Fruit fly (Drosophila melanogaster) whole organism, prepupa: ENCODE measurements around the gene CG32483.

ENCODE experiments used
- Blimp-1 ChIP-seq: fragments of 200-800 bp; sonication (Bioruptor generic); optimal IDR thresholded peaks from 3 replicates; lab custom pipeline; 2017; ENCODE audit warnings: missing biosample characterization, missing genetic modification characterization, mild to moderate bottlenecking, moderate library complexity, missing genetic modification reagents
- CG10669 ChIP-seq: fragments of 200-800 bp; sonication (Bioruptor generic); optimal IDR thresholded peaks from 3 replicates; lab custom pipeline; 2018; ENCODE audit warnings: missing biosample characterization, mild to moderate bottlenecking, missing genetic modification characterization, moderate library complexity
- CG11294 ChIP-seq: fragments of 200-800 bp; sonication (Bioruptor generic); IDR thresholded peaks from 2 replicates; pipeline ENCODE4 v1.3.6; 2022; ENCODE audit warnings: missing biosample characterization, missing genetic modification characterization
- CG11762 ChIP-seq: fragments of 200-800 bp; sonication (Bioruptor generic); optimal IDR thresholded peaks from 3 replicates; lab custom pipeline; 2016; ENCODE audit warnings: missing biosample characterization, missing genetic modification characterization; ENCODE audit not compliant: insufficient read depth
- CG11902 ChIP-seq: fragments of 200-800 bp; sonication (Bioruptor generic); optimal IDR thresholded peaks from 3 replicates; lab custom pipeline; 2016; ENCODE audit warnings: missing biosample characterization, missing genetic modification characterization
- CG15336 ChIP-seq: fragments of 200-800 bp; sonication (Bioruptor generic); IDR thresholded peaks from 2 replicates; pipeline ENCODE4 v1.3.6; 2022; ENCODE audit warnings: missing biosample characterization, missing genetic modification characterization
- CG1621 ChIP-seq: fragments of 200-800 bp; sonication (Bioruptor generic); optimal IDR thresholded peaks from 3 replicates; lab custom pipeline; 2018; ENCODE audit warnings: missing biosample characterization, mild to moderate bottlenecking, missing genetic modification characterization
- CG16779 ChIP-seq: fragments of 200-800 bp; sonication (Bioruptor generic); optimal IDR thresholded peaks from 3 replicates; lab custom pipeline; 2017; ENCODE audit warnings: missing biosample characterization, mild to moderate bottlenecking, missing genetic modification characterization
- CG3032 ChIP-seq: fragments of 200-800 bp; optimal IDR thresholded peaks from 2 replicates; lab custom pipeline; 2019; ENCODE audit warnings: missing biosample characterization, mild to moderate bottlenecking, missing genetic modification characterization, moderate library complexity
- CG31627 ChIP-seq: fragments of 200-800 bp; sonication (Bioruptor generic); optimal IDR thresholded peaks from 3 replicates; lab custom pipeline; 2016; ENCODE audit warnings: missing biosample characterization, missing genetic modification characterization
- CG32006 ChIP-seq: fragments of 200-800 bp; sonication (Bioruptor generic); optimal IDR thresholded peaks from 3 replicates; lab custom pipeline; 2017; ENCODE audit warnings: missing biosample characterization, mild to moderate bottlenecking, missing genetic modification characterization
- CG34406 ChIP-seq: fragments of 200-800 bp; sonication (Bioruptor generic); optimal IDR thresholded peaks from 3 replicates; lab custom pipeline; 2016; ENCODE audit warnings: missing biosample characterization, missing genetic modification characterization
- CG3919 ChIP-seq: fragments of 200-800 bp; sonication (Bioruptor generic); optimal IDR thresholded peaks from 3 replicates; lab custom pipeline; 2016; ENCODE audit warnings: missing biosample characterization, missing genetic modification characterization
- CG4318 ChIP-seq: fragments of 200-800 bp; sonication (Bioruptor generic); optimal IDR thresholded peaks from 3 replicates; lab custom pipeline; 2017; ENCODE audit warnings: missing biosample characterization, mild to moderate bottlenecking, missing genetic modification characterization
- CG6163 ChIP-seq: fragments of 200-800 bp; sonication (Bioruptor generic); IDR thresholded peaks from 3 replicates; pipeline ENCODE4 v1.3.6; 2022; ENCODE audit warnings: missing biosample characterization, missing genetic modification characterization
- CG6276 ChIP-seq: fragments of 200-800 bp; sonication (Bioruptor generic); optimal IDR thresholded peaks from 2 replicates; lab custom pipeline; 2017; ENCODE audit warnings: missing biosample characterization, mild to moderate bottlenecking, missing genetic modification characterization
- CG6808 ChIP-seq: fragments of 200-800 bp; sonication (Bioruptor generic); optimal IDR thresholded peaks from 3 replicates; lab custom pipeline; 2017; ENCODE audit warnings: missing biosample characterization, missing genetic modification characterization, mild to moderate bottlenecking, moderate library complexity, missing genetic modification reagents
- CG6854 ChIP-seq: fragments of 200-800 bp; sonication (Bioruptor generic); optimal IDR thresholded peaks from 2 replicates; lab custom pipeline; 2017; ENCODE audit warnings: missing biosample characterization, mild to moderate bottlenecking, missing genetic modification characterization
- CG7368 ChIP-seq: fragments of 200-800 bp; sonication (Bioruptor generic); optimal IDR thresholded peaks from 3 replicates; lab custom pipeline; 2016; ENCODE audit warnings: missing biosample characterization, missing genetic modification characterization
- CG8319 ChIP-seq: fragments of 200-800 bp; sonication (Bioruptor generic); optimal IDR thresholded peaks from 3 replicates; lab custom pipeline; 2016; ENCODE audit warnings: missing biosample characterization, missing genetic modification characterization
- CG9139 ChIP-seq: fragments of 200-800 bp; sonication (Bioruptor generic); optimal IDR thresholded peaks from 3 replicates; lab custom pipeline; 2017; ENCODE audit warnings: missing biosample characterization, mild to moderate bottlenecking, missing genetic modification characterization
- Eip75B ChIP-seq: fragments of 200-800 bp; sonication (Bioruptor generic); optimal IDR thresholded peaks from 3 replicates; lab custom pipeline; 2016; ENCODE audit warnings: missing biosample characterization, missing genetic modification characterization
- Eip78C ChIP-seq: fragments of 200-800 bp; sonication (Bioruptor generic); peaks from one replicate; lab custom pipeline; 2016; ENCODE audit warnings: missing biosample characterization, missing genetic modification characterization
- Eip93F ChIP-seq: fragments of 200-800 bp; sonication (Bioruptor generic); optimal IDR thresholded peaks from 2 replicates; lab custom pipeline; 2016; ENCODE audit warnings: missing biosample characterization, mild to moderate bottlenecking, missing genetic modification characterization
- Ets21C ChIP-seq: fragments of 200-800 bp; sonication (Bioruptor generic); optimal IDR thresholded peaks from 3 replicates; lab custom pipeline; 2016; ENCODE audit warnings: missing biosample characterization, missing genetic modification characterization
- Ets96B ChIP-seq: fragments of 200-800 bp; optimal IDR thresholded peaks from 2 replicates; lab custom pipeline; 2019; ENCODE audit warnings: missing biosample characterization, mild to moderate bottlenecking, missing genetic modification characterization, moderate library complexity
- Gug ChIP-seq: fragments of 200-800 bp; sonication (Bioruptor generic); IDR thresholded peaks from 2 replicates; pipeline ENCODE4 v1.3.6; 2022; ENCODE audit warnings: missing biosample characterization, missing genetic modification characterization
- Hr38 ChIP-seq: sonication (Bioruptor generic); optimal IDR thresholded peaks from 2 replicates; lab custom pipeline; 2016; ENCODE audit warnings: missing biosample characterization, missing genetic modification characterization
- Hr4 ChIP-seq: fragments of 200-800 bp; sonication (Bioruptor generic); optimal IDR thresholded peaks from 3 replicates; lab custom pipeline; 2016; ENCODE audit warnings: missing biosample characterization, missing genetic modification characterization
- Lpt ChIP-seq: fragments of 200-800 bp; sonication (Bioruptor generic); optimal IDR thresholded peaks from 3 replicates; lab custom pipeline; 2016; ENCODE audit warnings: missing biosample characterization, missing genetic modification characterization
- Smox ChIP-seq: fragments of 200-800 bp; sonication (Bioruptor generic); optimal IDR thresholded peaks from 3 replicates; lab custom pipeline; 2016; ENCODE audit warnings: missing biosample characterization, missing genetic modification characterization
- Sox102F ChIP-seq: fragments of 200-800 bp; sonication (Bioruptor generic); optimal IDR thresholded peaks from 2 replicates; lab custom pipeline; 2016; ENCODE audit warnings: missing biosample characterization, mild to moderate bottlenecking, missing genetic modification characterization
- Sox14 ChIP-seq: fragments of 200-800 bp; sonication (Bioruptor generic); optimal IDR thresholded peaks from 3 replicates; lab custom pipeline; 2016; ENCODE audit warnings: missing biosample characterization, missing genetic modification characterization
- Sox15 ChIP-seq: fragments of 200-800 bp; sonication (Bioruptor generic); optimal IDR thresholded peaks from 3 replicates; lab custom pipeline; 2016; ENCODE audit warnings: missing biosample characterization, missing genetic modification characterization
- achi ChIP-seq: fragments of 200-800 bp; sonication (Bioruptor generic); optimal IDR thresholded peaks from 3 replicates; lab custom pipeline; 2016; ENCODE audit warnings: missing biosample characterization, missing genetic modification characterization
- acj6 ChIP-seq: fragments of 200-800 bp; sonication (Bioruptor generic); optimal IDR thresholded peaks from 3 replicates; lab custom pipeline; 2016; ENCODE audit warnings: missing biosample characterization, missing genetic modification characterization
- cyc ChIP-seq: fragments of 200-800 bp; sonication (Bioruptor generic); optimal IDR thresholded peaks from 3 replicates; lab custom pipeline; 2016; ENCODE audit warnings: missing biosample characterization, missing genetic modification characterization
- dac ChIP-seq: fragments of 200-800 bp; sonication (Bioruptor generic); optimal IDR thresholded peaks from 2 replicates; lab custom pipeline; 2017; ENCODE audit warnings: missing biosample characterization, mild to moderate bottlenecking, missing genetic modification characterization
- dsx ChIP-seq: fragments of 200-800 bp; optimal IDR thresholded peaks from 3 replicates; lab custom pipeline; 2019; ENCODE audit warnings: missing biosample characterization, mild to moderate bottlenecking, missing genetic modification characterization, moderate library complexity; ENCODE audit not compliant: poor library complexity, severe bottlenecking
- eg ChIP-seq: fragments of 200-800 bp; sonication (Bioruptor generic); IDR thresholded peaks from 3 replicates; pipeline ENCODE4 v1.3.6; 2022; ENCODE audit warnings: missing biosample characterization, missing genetic modification characterization
- esn ChIP-seq: fragments of 200-800 bp; sonication (Bioruptor generic); optimal IDR thresholded peaks from 2 replicates; lab custom pipeline; 2016; ENCODE audit warnings: missing biosample characterization, mild to moderate bottlenecking, missing genetic modification characterization, moderate library complexity
- fd59A ChIP-seq: fragments of 200-800 bp; sonication (Bioruptor generic); optimal IDR thresholded peaks from 2 replicates; lab custom pipeline; 2017; ENCODE audit warnings: missing biosample characterization, mild to moderate bottlenecking, missing genetic modification characterization, missing genetic modification reagents
- fd85E ChIP-seq: fragments of 200-800 bp; sonication (Bioruptor generic); optimal IDR thresholded peaks from 3 replicates; lab custom pipeline; 2016; ENCODE audit warnings: missing biosample characterization, missing genetic modification characterization
- fkh ChIP-seq: fragments of 200-800 bp; sonication (Bioruptor generic); optimal IDR thresholded peaks from 3 replicates; lab custom pipeline; 2017; ENCODE audit warnings: missing biosample characterization, mild to moderate bottlenecking, missing genetic modification characterization, moderate library complexity
- net ChIP-seq: fragments of 200-800 bp; sonication (Bioruptor generic); optimal IDR thresholded peaks from 3 replicates; lab custom pipeline; 2016; ENCODE audit warnings: missing biosample characterization, missing genetic modification characterization
- pdm3 ChIP-seq: fragments of 200-800 bp; sonication (Bioruptor generic); optimal IDR thresholded peaks from 3 replicates; lab custom pipeline; 2016; ENCODE audit warnings: missing biosample characterization, missing genetic modification characterization
- spab ChIP-seq: fragments of 200-800 bp; sonication (Bioruptor generic); optimal IDR thresholded peaks from 2 replicates; lab custom pipeline; 2017; ENCODE audit warnings: missing biosample characterization, mild to moderate bottlenecking, missing genetic modification characterization, missing genetic modification reagents
- ss ChIP-seq, 2 experiments: fragments of 200-800 bp; sonication (Bioruptor generic); optimal IDR thresholded peaks; 2 replicates in 1 of 2; 3 replicates in 1 of 2; lab custom pipeline; 2017 to 2018; ENCODE audit warnings: mild to moderate bottlenecking in 2 of 2, missing biosample characterization in 2 of 2, missing genetic modification characterization in 2 of 2, moderate library complexity in 1 of 2
- svp ChIP-seq: fragments of 200-800 bp; sonication (Bioruptor generic); peaks from one replicate; lab custom pipeline; 2016; ENCODE audit warnings: missing biosample characterization, missing genetic modification characterization
- topi ChIP-seq: fragments of 200-800 bp; sonication (Bioruptor generic); optimal IDR thresholded peaks from 3 replicates; lab custom pipeline; 2016; ENCODE audit warnings: missing biosample characterization, missing genetic modification characterization

The CG32483 gene

DNA sequence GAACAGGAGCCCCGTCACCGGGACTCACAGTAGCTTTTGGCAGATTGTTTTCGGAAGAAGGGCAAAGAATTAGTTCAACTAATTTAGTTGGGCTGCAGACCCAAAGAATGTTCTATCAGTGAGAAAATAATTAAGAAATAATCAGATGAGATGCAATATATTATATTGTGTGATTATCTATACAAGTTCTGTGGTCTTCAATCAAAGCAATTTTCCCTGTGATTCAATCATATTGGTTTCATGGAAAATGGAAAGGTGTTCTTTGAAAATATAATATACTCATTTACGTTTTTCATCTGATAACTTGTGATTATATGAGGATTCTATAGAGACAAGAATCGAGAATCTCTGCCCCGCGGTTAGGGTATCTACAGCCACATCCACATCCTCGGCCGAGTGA, 38.7 kb upstream of the CG32483 start (continued):
- TF ChIP-seq CG15336 (GFP tag; lab: Robert Waterston, UW), result no peak
- TF ChIP-seq CG1621 (tag; lab: Kevin White, UChicago), result no peak
- no peak for TF ChIP-seq Lpt (GFP tag; lab: Kevin White, UChicago)
- no peak for TF ChIP-seq CG6163 (GFP tag; lab: Robert Waterston, UW)
- TF ChIP-seq fd59A (GFP tag; lab: Kevin White, UChicago), result no peak
- TF ChIP-seq CG3032 (tag; lab: Kevin White, UChicago), result no peak
- TF ChIP-seq esn (GFP tag; lab: Kevin White, UChicago), result peak; percentile 54
- no peak for TF ChIP-seq CG11902 (GFP tag; lab: Kevin White, UChicago)
- no peak for TF ChIP-seq achi (GFP tag; lab: Kevin White, UChicago)
- TF ChIP-seq net, result no peak
- no peak for TF ChIP-seq Hr38 (GFP tag; lab: Kevin White, UChicago)
- peak; percentile 57 for TF ChIP-seq Eip78C (GFP tag; lab: Kevin White, UChicago)
- peak; percentile 48 for TF ChIP-seq topi
- no peak for TF ChIP-seq CG11762 (GFP tag; lab: Kevin White, UChicago)
- TF ChIP-seq pdm3 (GFP tag; lab: Kevin White, UChicago), result no peak
- no peak for TF ChIP-seq fd85E (GFP tag; lab: Kevin White, UChicago)
- TF ChIP-seq Ets96B (tag; lab: Kevin White, UChicago), result no peak
- no peak for TF ChIP-seq Eip93F (GFP tag; lab: Kevin White, UChicago)
- no peak for TF ChIP-seq CG6808 (GFP tag; lab: Kevin White, UChicago)
- no peak for TF ChIP-seq acj6
- peak; percentile 30 for TF ChIP-seq Ets21C (GFP tag; lab: Kevin White, UChicago)
- peak; percentile 27 for TF ChIP-seq Sox14
- peak; percentile 9 for TF ChIP-seq Sox102F (GFP tag; lab: Kevin White, UChicago)
- no peak for TF ChIP-seq CG3919 (GFP tag; lab: Kevin White, UChicago)
- TF ChIP-seq CG32006, result no peak
- TF ChIP-seq Sox15 (GFP tag; lab: Kevin White, UChicago), result no peak
- no peak for TF ChIP-seq CG6854
- no peak for TF ChIP-seq dac (GFP tag; lab: Kevin White, UChicago)

DNA sequence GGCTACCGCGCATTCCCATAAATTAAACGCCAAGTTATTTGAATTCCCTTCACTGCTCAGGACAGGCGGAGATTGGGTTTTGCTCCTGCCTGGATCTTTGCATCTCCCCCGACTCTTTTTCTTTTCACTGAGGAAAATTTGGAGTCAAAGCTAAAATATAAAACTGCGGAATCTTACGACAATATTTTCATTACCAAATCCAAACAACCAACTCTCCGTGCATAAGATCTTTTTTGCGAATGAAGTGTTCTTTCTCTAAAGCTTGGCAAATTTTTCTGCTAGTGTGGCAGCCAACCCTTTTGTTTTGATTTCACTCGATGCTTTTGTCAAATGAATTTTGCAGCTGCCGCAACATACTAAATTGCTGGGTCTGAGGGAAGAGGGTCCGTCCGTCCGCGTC, 38.0 kb upstream of the CG32483 start:
- TF ChIP-seq CG7368 (peak; percentile 53), CG10669 (peak; percentile 53), CG8319 (peak; percentile 29), fkh (GFP tag; lab: Kevin White, UChicago) (no peak), Ets96B (tag; lab: Kevin White, UChicago) (peak; percentile 26), Smox (GFP tag; lab: Kevin White, UChicago) (peak; percentile 86), CG34406 (GFP tag; lab: Kevin White, UChicago) (peak; percentile 64), CG31627 (GFP tag; lab: Kevin White, UChicago) (peak; percentile 89), dsx (peak; percentile 30), eg (GFP tag; lab: Robert Waterston, UW) (no peak), CG16779 (no peak), CG6276 (GFP tag; lab: Kevin White, UChicago) (no peak), ss (GFP tag; optimal IDR thresholded peaks at IDR 0.05; lab: Kevin White, UChicago) (no peak), CG11294 (GFP tag; lab: Robert Waterston, UW) (no peak), CG9139 (GFP tag; lab: Kevin White, UChicago) (no peak), achi (GFP tag; lab: Kevin White, UChicago) (peak; percentile 62), pdm3 (GFP tag; lab: Kevin White, UChicago) (peak; percentile 75), CG3032 (tag; lab: Kevin White, UChicago) (peak; percentile 39), CG1621 (tag; lab: Kevin White, UChicago) (peak; percentile 32), dac (GFP tag; lab: Kevin White, UChicago) (no peak), spab (GFP tag; lab: Kevin White, UChicago) (peak; percentile 20), CG11762 (GFP tag; lab: Kevin White, UChicago) (peak; percentile 26), Eip78C (GFP tag; lab: Kevin White, UChicago) (peak; percentile 82), Eip75B (GFP tag; lab: Kevin White, UChicago) (peak; percentile 68), Hr4 (no peak), cyc (GFP tag; lab: Kevin White, UChicago) (peak; percentile 91), CG4318 (GFP tag; lab: Kevin White, UChicago) (no peak), CG11902 (GFP tag; lab: Kevin White, UChicago) (peak; percentile 43), svp (GFP tag; lab: Kevin White, UChicago) (peak; percentile 94), CG3919 (GFP tag; lab: Kevin White, UChicago) (peak; percentile 77), Gug (GFP tag; lab: Robert Waterston, UW) (no peak), Sox14 (peak; percentile 79), Blimp-1 (GFP tag; lab: Kevin White, UChicago) (peak; percentile 54)
